Fruit fly (Drosophila melanogaster) whole organism, embryonic: ENCODE results near the gene CG13893.

Experiments
- Abd-B ChIP-seq: fragments of 200-800 bp; sonication (Bioruptor generic); optimal IDR thresholded peaks from 2 replicates; lab custom pipeline; 2018; ENCODE audit warnings: missing biosample characterization, mild to moderate bottlenecking, missing genetic modification characterization, moderate library complexity
- Asciz ChIP-seq: fragments of 200-800 bp; sonication (Bioruptor generic); optimal IDR thresholded peaks from 2 replicates; lab custom pipeline; 2017; ENCODE audit warnings: missing biosample characterization, mild to moderate bottlenecking, missing genetic modification characterization, missing genetic modification reagents
- Atf-2 ChIP-seq: fragments of 200-800 bp; sonication (Bioruptor generic); optimal IDR thresholded peaks from 2 replicates; lab custom pipeline; 2016; ENCODE audit warnings: missing biosample characterization, missing genetic modification characterization
- Atf3 ChIP-seq: fragments of 200-800 bp; sonication (Bioruptor generic); optimal IDR thresholded peaks from 3 replicates; lab custom pipeline; 2016; ENCODE audit warnings: missing biosample characterization, missing genetic modification characterization
- CG11504 ChIP-seq: fragments of 200-800 bp; sonication (Bioruptor generic); optimal IDR thresholded peaks from 3 replicates; lab custom pipeline; 2019; ENCODE audit warnings: missing biosample characterization, mild to moderate bottlenecking, missing genetic modification characterization, moderate library complexity
- CG1233 ChIP-seq: fragments of 200-800 bp; sonication (Bioruptor generic); optimal IDR thresholded peaks from 4 replicates; lab custom pipeline; 2018; ENCODE audit warnings: missing biosample characterization, mild to moderate bottlenecking, missing genetic modification characterization
- CG15073 ChIP-seq: fragments of 200-800 bp; sonication (Bioruptor generic); optimal IDR thresholded peaks from 2 replicates; lab custom pipeline; 2016; ENCODE audit warnings: missing biosample characterization, missing genetic modification characterization
- CG15269 ChIP-seq: fragments of 200-800 bp; sonication (Bioruptor generic); optimal IDR thresholded peaks from 2 replicates; lab custom pipeline; 2018; ENCODE audit warnings: missing biosample characterization, mild to moderate bottlenecking, missing genetic modification characterization, moderate library complexity
- CG1602 ChIP-seq: fragments of 200-800 bp; sonication (Bioruptor generic); optimal IDR thresholded peaks from 3 replicates; lab custom pipeline; 2016; ENCODE audit warnings: missing biosample characterization, missing genetic modification characterization
- CG1603 ChIP-seq: fragments of 200-800 bp; sonication (Bioruptor generic); optimal IDR thresholded peaks from 2 replicates; lab custom pipeline; 2019; ENCODE audit warnings: missing biosample characterization, mild to moderate bottlenecking, missing genetic modification characterization, moderate library complexity
- CG17359 ChIP-seq: fragments of 200-800 bp; sonication (Bioruptor generic); optimal IDR thresholded peaks from 3 replicates; lab custom pipeline; 2018; ENCODE audit warnings: missing biosample characterization, mild to moderate bottlenecking, missing genetic modification characterization, moderate library complexity
- CG17568 ChIP-seq: fragments of 200-800 bp; sonication (Bioruptor generic); optimal IDR thresholded peaks from 2 replicates; lab custom pipeline; 2018; ENCODE audit warnings: missing biosample characterization, mild to moderate bottlenecking, missing genetic modification characterization, moderate library complexity
- CG18599 ChIP-seq: fragments of 200-800 bp; sonication (Bioruptor generic); optimal IDR thresholded peaks from 3 replicates; lab custom pipeline; 2017; ENCODE audit warnings: missing biosample characterization, missing genetic modification characterization, mild to moderate bottlenecking, moderate library complexity, missing genetic modification reagents
- CG2889 ChIP-seq: fragments of 200-800 bp; sonication (Bioruptor generic); IDR thresholded peaks from 3 replicates; pipeline ENCODE4 v1.3.6; 2022; ENCODE audit warnings: missing biosample characterization, missing genetic modification characterization
- CG31224 ChIP-seq: fragments of 200-800 bp; sonication (Bioruptor generic); IDR thresholded peaks from 2 replicates; pipeline ENCODE4 v1.3.6; 2022; ENCODE audit warnings: missing biosample characterization, missing genetic modification characterization
- CG33557 ChIP-seq: fragments of 200-800 bp; sonication (Bioruptor generic); optimal IDR thresholded peaks from 2 replicates; lab custom pipeline; 2019; ENCODE audit warnings: missing biosample characterization, mild to moderate bottlenecking, missing genetic modification characterization, moderate library complexity
- CG3838 ChIP-seq: fragments of 200-800 bp; sonication (Bioruptor generic); optimal IDR thresholded peaks from 3 replicates; lab custom pipeline; 2016; ENCODE audit warnings: missing biosample characterization, missing genetic modification characterization
- CG5180 ChIP-seq: fragments of 200-800 bp; sonication (Bioruptor generic); optimal IDR thresholded peaks from 3 replicates; lab custom pipeline; 2017; ENCODE audit warnings: missing biosample characterization, missing genetic modification characterization, mild to moderate bottlenecking, moderate library complexity, missing genetic modification reagents
- D19B ChIP-seq: fragments of 200-800 bp; sonication (Bioruptor generic); optimal IDR thresholded peaks from 2 replicates; lab custom pipeline; 2017; ENCODE audit warnings: missing biosample characterization, mild to moderate bottlenecking, missing genetic modification characterization
- Dip3 ChIP-seq: fragments of 200-800 bp; sonication (Bioruptor generic); optimal IDR thresholded peaks from 3 replicates; lab custom pipeline; 2016; ENCODE audit warnings: missing biosample characterization, missing genetic modification characterization
- Dll ChIP-seq: fragments of 200-800 bp; sonication (Bioruptor generic); IDR thresholded peaks from 4 replicates; pipeline ENCODE4 v1.3.6; 2022; ENCODE audit warnings: missing biosample characterization, missing genetic modification characterization; ENCODE audit not compliant: partially characterized antibody
- Doc3 ChIP-seq: fragments of 200-800 bp; sonication (Bioruptor generic); IDR thresholded peaks from 3 replicates; pipeline ENCODE4 v1.3.6; 2022; ENCODE audit warnings: missing biosample characterization, missing genetic modification characterization; ENCODE audit not compliant: partially characterized antibody
- ERR ChIP-seq: fragments of 200-800 bp; sonication (Bioruptor generic); optimal IDR thresholded peaks from 2 replicates; lab custom pipeline; 2016; ENCODE audit warnings: missing biosample characterization, missing genetic modification characterization
- Eip74EF ChIP-seq, 2 experiments: fragments of 200-800 bp in 1 of 2; fragments of >200 bp in 1 of 2; sonication (Bioruptor generic) in 1 of 2; optimal IDR thresholded peaks; 2 replicates each; lab custom pipeline; 2017 to 2019; ENCODE audit warnings: missing biosample characterization in 2 of 2, missing genetic modification characterization in 2 of 2, mild to moderate bottlenecking in 1 of 2, moderate library complexity in 1 of 2
- Ets65A ChIP-seq: fragments of 200-800 bp; sonication (Bioruptor generic); peaks from one replicate; lab custom pipeline; 2016; ENCODE audit warnings: missing biosample characterization, missing genetic modification characterization
- HLH3B ChIP-seq: fragments of 200-800 bp; sonication (Bioruptor generic); IDR thresholded peaks from 2 replicates; pipeline ENCODE4 v1.3.6; 2022; ENCODE audit warnings: missing biosample characterization, missing genetic modification characterization
- Hmx ChIP-seq: fragments of 200-800 bp; sonication (Bioruptor generic); optimal IDR thresholded peaks from 2 replicates; lab custom pipeline; 2016; ENCODE audit warnings: missing biosample characterization, missing genetic modification characterization
- Lpt ChIP-seq: fragments of >200 bp; optimal IDR thresholded peaks from 2 replicates; lab custom pipeline; 2018; ENCODE audit warnings: missing biosample characterization, missing genetic modification characterization
- Neu2 ChIP-seq: fragments of 200-800 bp; sonication (Bioruptor generic); optimal IDR thresholded peaks from 3 replicates; lab custom pipeline; 2016; ENCODE audit warnings: missing biosample characterization, missing genetic modification characterization, borderline replicate concordance
- Opbp ChIP-seq: fragments of 200-800 bp; sonication (Bioruptor generic); IDR thresholded peaks from 3 replicates; pipeline ENCODE4 v1.3.6; 2022; ENCODE audit warnings: missing biosample characterization, missing genetic modification characterization; ENCODE audit not compliant: partially characterized antibody
- Rfx ChIP-seq: fragments of 200-800 bp; sonication (Bioruptor generic); IDR thresholded peaks from 2 replicates; pipeline ENCODE4 v1.3.6; 2022; ENCODE audit warnings: missing biosample characterization, missing genetic modification characterization
- bcd ChIP-seq: fragments of 200-800 bp; sonication (Bioruptor generic); optimal IDR thresholded peaks from 2 replicates; lab custom pipeline; 2017; ENCODE audit warnings: missing biosample characterization, mild to moderate bottlenecking, missing genetic modification characterization
- crc ChIP-seq: fragments of 200-800 bp; sonication (Bioruptor generic); optimal IDR thresholded peaks from 2 replicates; lab custom pipeline; 2016; ENCODE audit warnings: missing biosample characterization, missing genetic modification characterization
- danr ChIP-seq: fragments of 200-800 bp; sonication (Bioruptor generic); IDR thresholded peaks from 2 replicates; pipeline ENCODE4 v1.3.6; 2022; ENCODE audit warnings: missing biosample characterization, missing genetic modification characterization
- dati ChIP-seq: fragments of 200-800 bp; sonication (Bioruptor generic); IDR thresholded peaks from 2 replicates; pipeline ENCODE4 v1.3.6; 2022; ENCODE audit warnings: missing biosample characterization, missing genetic modification characterization
- dm ChIP-seq: fragments of 200-800 bp; sonication (Bioruptor generic); optimal IDR thresholded peaks from 3 replicates; lab custom pipeline; 2016; ENCODE audit warnings: missing biosample characterization, missing genetic modification characterization
- ems ChIP-seq: fragments of 200-800 bp; sonication (Bioruptor generic); optimal IDR thresholded peaks from 3 replicates; lab custom pipeline; 2016; ENCODE audit warnings: missing biosample characterization, missing genetic modification characterization
- fd102C ChIP-seq: fragments of 200-800 bp; sonication (Bioruptor generic); optimal IDR thresholded peaks from 2 replicates; lab custom pipeline; 2018; ENCODE audit warnings: missing biosample characterization, mild to moderate bottlenecking, missing genetic modification characterization, moderate library complexity
- ftz-f1 ChIP-seq: fragments of 200-800 bp; sonication (Bioruptor generic); optimal IDR thresholded peaks from 2 replicates; lab custom pipeline; 2016; ENCODE audit warnings: missing biosample characterization, missing genetic modification characterization
- gce ChIP-seq: fragments of 200-800 bp; sonication (Bioruptor generic); IDR thresholded peaks from 3 replicates; pipeline ENCODE4 v1.3.6; 2022; ENCODE audit warnings: missing biosample characterization, missing genetic modification characterization
- gem ChIP-seq: fragments of 200-800 bp; sonication (Bioruptor generic); optimal IDR thresholded peaks from 2 replicates; lab custom pipeline; 2019; ENCODE audit warnings: missing biosample characterization, mild to moderate bottlenecking, missing genetic modification characterization, moderate library complexity
- kay ChIP-seq: fragments of 200-800 bp; sonication (Bioruptor generic); optimal IDR thresholded peaks from 2 replicates; lab custom pipeline; 2016; ENCODE audit warnings: missing biosample characterization, missing genetic modification characterization
- nom ChIP-seq: fragments of 200-800 bp; sonication (Bioruptor generic); optimal IDR thresholded peaks from 2 replicates; lab custom pipeline; 2017; ENCODE audit warnings: missing biosample characterization, missing genetic modification characterization, mild to moderate bottlenecking, moderate library complexity, missing genetic modification reagents
- otp ChIP-seq: fragments of 200-800 bp; sonication (Bioruptor generic); IDR thresholded peaks from 3 replicates; pipeline ENCODE4, ENCODE4 v1.3.6; 2022; ENCODE audit warnings: missing biosample characterization, missing genetic modification characterization
- seq ChIP-seq: fragments of 200-800 bp; sonication (Bioruptor generic); IDR thresholded peaks from 2 replicates; pipeline ENCODE4 v1.3.6; 2022; ENCODE audit warnings: missing biosample characterization, missing genetic modification characterization
- sim ChIP-seq: fragments of 200-800 bp; sonication (Bioruptor generic); IDR thresholded peaks from 2 replicates; pipeline ENCODE4 v1.3.6; 2022; ENCODE audit warnings: missing biosample characterization, missing genetic modification characterization
- slbo ChIP-seq: fragments of 200-800 bp; sonication (Bioruptor generic); IDR thresholded peaks from 2 replicates; pipeline ENCODE4 v1.3.6; 2022; ENCODE audit warnings: missing biosample characterization, missing genetic modification characterization
- sqz ChIP-seq: fragments of 200-800 bp; sonication (Bioruptor generic); optimal IDR thresholded peaks from 3 replicates; lab custom pipeline; 2018; ENCODE audit warnings: missing biosample characterization, mild to moderate bottlenecking, missing genetic modification characterization
- tna ChIP-seq: fragments of 200-800 bp; sonication (Bioruptor generic); IDR thresholded peaks from 2 replicates; pipeline ENCODE4 v1.3.6; 2022; ENCODE audit warnings: missing biosample characterization, missing genetic modification characterization; ENCODE audit not compliant: partially characterized antibody
- zen2 ChIP-seq: fragments of 200-800 bp; sonication (Bioruptor generic); IDR thresholded peaks from 3 replicates; pipeline ENCODE4 v1.3.6; 2022; ENCODE audit warnings: missing biosample characterization, missing genetic modification characterization; ENCODE audit not compliant: partially characterized antibody

CG13893 gene

DNA sequence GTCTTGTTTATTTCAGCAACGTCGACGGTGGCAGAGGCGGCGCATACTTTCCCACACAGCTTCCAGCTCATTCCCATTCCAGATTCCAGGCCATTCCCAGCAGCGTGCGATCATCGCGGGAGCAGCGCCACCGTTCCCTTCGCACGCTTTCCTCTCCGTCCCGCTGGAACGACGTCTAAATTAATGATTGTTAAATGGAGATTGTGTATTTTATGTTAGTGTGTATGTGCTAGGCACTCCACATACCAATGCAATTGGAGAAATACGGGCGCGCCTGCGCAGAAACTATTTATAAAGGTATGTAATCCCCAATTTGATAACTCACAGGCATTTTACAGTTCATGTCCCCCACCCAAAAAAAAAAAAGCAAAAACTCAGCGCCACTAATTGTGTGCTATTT, 37.6 kb upstream of the CG13893 start (continued):
- TF ChIP-seq CG15269: no peak
- no peak for TF ChIP-seq nom (GFP tag; lab: Kevin White, UChicago)
- no peak for TF ChIP-seq Dip3
- TF ChIP-seq sqz (GFP tag; lab: Kevin White, UChicago): peak; percentile 66
- TF ChIP-seq CG2889 (GFP tag; lab: Robert Waterston, UW): no peak
- TF ChIP-seq CG1602 (GFP tag; lab: Kevin White, UChicago): no peak
- no peak for TF ChIP-seq CG11504 (tag; lab: Kevin White, UChicago)
- TF ChIP-seq Doc3 (GFP tag; lab: Robert Waterston, UW): no peak
- no peak for TF ChIP-seq Eip74EF (GFP tag; optimal IDR thresholded peaks at IDR 0.05; lab: Kevin White, UChicago)
- TF ChIP-seq dati: no peak
- TF ChIP-seq Atf-2 (GFP tag; lab: Kevin White, UChicago): no peak
- no peak for TF ChIP-seq CG17568 (GFP tag; lab: Kevin White, UChicago)
- TF ChIP-seq Ets65A (GFP tag; lab: Kevin White, UChicago): no peak
- TF ChIP-seq gce (GFP tag; lab: Robert Waterston, UW): no peak
- no peak for TF ChIP-seq CG33557 (GFP tag; lab: Kevin White, UChicago)
- no peak for TF ChIP-seq Abd-B (GFP tag; lab: Kevin White, UChicago)
- TF ChIP-seq Opbp: no peak
- peak; percentile 34; the same call in 1 of the 3 replicates for TF ChIP-seq otp
- TF ChIP-seq Dll (GFP tag; lab: Robert Waterston, UW): no peak
- no peak for TF ChIP-seq gem (tag; lab: Kevin White, UChicago)
- no peak for TF ChIP-seq sim

- TF ChIP-seq CG15073 (GFP tag; lab: Kevin White, UChicago) (peak; percentile 44), crc (GFP tag; lab: Kevin White, UChicago) (peak; percentile 73), CG1603 (tag; lab: Kevin White, UChicago) (peak; percentile 88), Neu2 (GFP tag; lab: Kevin White, UChicago) (peak; percentile 81), HLH3B (GFP tag; lab: Robert Waterston, UW) (peak; percentile 65), CG3838 (GFP tag; lab: Kevin White, UChicago) (no peak), kay (peak; percentile 63), danr (peak; percentile 66), ems (GFP tag; lab: Kevin White, UChicago) (peak; percentile 57), D19B (GFP tag; lab: Kevin White, UChicago) (peak; percentile 34), ftz-f1 (GFP tag; lab: Kevin White, UChicago) (no peak), bcd (peak; percentile 80), seq (GFP tag; lab: Robert Waterston, UW) (peak; percentile 71), CG5180 (GFP tag; lab: Kevin White, UChicago) (peak; percentile 75), CG18599 (GFP tag; lab: Kevin White, UChicago) (peak; percentile 84), CG17359 (tag; lab: Kevin White, UChicago) (peak; percentile 86), Rfx (GFP tag; lab: Robert Waterston, UW) (peak; percentile 78), ERR (GFP tag; lab: Kevin White, UChicago) (peak; percentile 43), zen2 (GFP tag; lab: Robert Waterston, UW) (no peak), Atf3 (peak; percentile 87), tna (GFP tag; lab: Robert Waterston, UW) (no peak), Lpt (GFP tag; lab: Kevin White, UChicago) (no peak), dm (GFP tag; lab: Kevin White, UChicago) (peak; percentile 74), CG1233 (GFP tag; lab: Kevin White, UChicago) (peak; percentile 88), CG31224 (GFP tag; lab: Robert Waterston, UW) (peak; percentile 47), slbo (peak; percentile 71), fd102C (peak; percentile 80), Hmx (peak; percentile 47), Asciz (GFP tag; lab: Kevin White, UChicago) (peak; percentile 88)
Measured at dm6 chr3L:640324-640974, 36.6 kb upstream of the CG13893 start.
